Worm (Caenorhabditis elegans) whole organism, L4 larva: Measurements from ENCODE around the gene T03G6.7.

Experiments
- D1046.2 ChIP-seq: fragments of 200-800 bp; sonication (Bioruptor generic); IDR thresholded peaks from 2 replicates; pipeline ENCODE4 v1.3.6; 2022; ENCODE audit warnings: missing genetic modification characterization, missing compliant biosample characterization
- F26F4.8 ChIP-seq: fragments of 200-800 bp; sonication (Bioruptor generic); conservative IDR thresholded peaks from 2 replicates; pipeline ENCODE4 v1.3.6; 2022; ENCODE audit warnings: missing genetic modification characterization, missing compliant biosample characterization
- Y105C5A.15 ChIP-seq: fragments of 200-800 bp; sonication (Bioruptor generic); IDR thresholded peaks from 2 replicates; pipeline ENCODE4 v1.3.6; 2022; ENCODE audit warnings: missing genetic modification characterization, missing compliant biosample characterization
- Y48G9A.11 ChIP-seq: fragments of 200-800 bp; sonication (Bioruptor generic); IDR thresholded peaks from 2 replicates; pipeline ENCODE4 v1.3.6; 2022; ENCODE audit warnings: missing genetic modification reagents, missing genetic modification characterization, missing compliant biosample characterization
- aha-1 ChIP-seq: fragments of 150-350 bp; peaks from one replicate; lab custom pipeline; 2014; ENCODE audit warnings: missing biosample characterization, missing genetic modification characterization
- arid-1 ChIP-seq: fragments of 200-800 bp; sonication (Bioruptor generic); conservative IDR thresholded peaks from 2 replicates; pipeline ENCODE4 v1.3.6; 2022; ENCODE audit warnings: missing genetic modification reagents, missing genetic modification characterization, missing compliant biosample characterization
- attf-4 ChIP-seq: sonication (generic microtip); optimal IDR thresholded peaks from 3 replicates; lab custom pipeline; 2017; ENCODE audit warnings: missing biosample characterization, missing genetic modification characterization
- ceh-20 ChIP-seq: fragments of 200-800 bp; sonication (Bioruptor generic); IDR thresholded peaks from 2 replicates; pipeline ENCODE4 v1.3.6; 2022; ENCODE audit warnings: missing genetic modification reagents, missing genetic modification characterization, missing compliant biosample characterization
- ceh-28 ChIP-seq: fragments of 150-350 bp; optimal IDR thresholded peaks from 2 replicates; lab custom pipeline; 2014; ENCODE audit warnings: missing biosample characterization, missing genetic modification reagents, missing genetic modification characterization
- ceh-62 ChIP-seq: sonication (generic microtip); optimal IDR thresholded peaks from 2 replicates; lab custom pipeline; 2017; ENCODE audit warnings: missing biosample characterization, missing genetic modification characterization
- ceh-82 ChIP-seq: sonication (generic microtip); optimal IDR thresholded peaks from 2 replicates; lab custom pipeline; 2017; ENCODE audit warnings: missing biosample characterization, missing genetic modification characterization
- ces-1 ChIP-seq: fragments of 150-350 bp; sonication (generic microtip); optimal IDR thresholded peaks from 4 replicates; lab custom pipeline; 2014; ENCODE audit warnings: missing biosample characterization, missing genetic modification reagents, missing genetic modification characterization
- duxl-1 ChIP-seq: sonication (generic microtip); optimal IDR thresholded peaks from 2 replicates; lab custom pipeline; 2016; ENCODE audit warnings: mild to moderate bottlenecking, missing genetic modification characterization, moderate library complexity, missing compliant biosample characterization; ENCODE audit not compliant: poor library complexity
- egl-43 ChIP-seq: fragments of 200-800 bp; sonication (Bioruptor generic); IDR thresholded peaks from 2 replicates; pipeline ENCODE4 v1.3.6; 2022; ENCODE audit warnings: missing genetic modification reagents, missing genetic modification characterization, missing compliant biosample characterization
- fkh-10 ChIP-seq: fragments of 150-350 bp; optimal IDR thresholded peaks from 2 replicates; lab custom pipeline; 2014; ENCODE audit warnings: missing biosample characterization, missing genetic modification reagents, missing genetic modification characterization
- hif-1 ChIP-seq, 2 experiments: sonication (generic microtip); optimal IDR thresholded peaks; 2 replicates each; lab custom pipeline; 2016 to 2017; ENCODE audit warnings: missing compliant biosample characterization in 2 of 2, missing genetic modification characterization in 2 of 2, missing genetic modification reagents in 2 of 2, missing genotype in 2 of 2, mild to moderate bottlenecking in 1 of 2
- hlh-11 ChIP-seq: fragments of 200-800 bp; sonication (Bioruptor generic); optimal IDR thresholded peaks from 2 replicates; lab custom pipeline; 2018; ENCODE audit warnings: mild to moderate bottlenecking, missing genetic modification characterization, missing compliant biosample characterization
- hlh-30 ChIP-seq: sonication (generic microtip); optimal IDR thresholded peaks from 2 replicates; lab custom pipeline; 2017; ENCODE audit warnings: antibody characterized with exemption, mild to moderate bottlenecking, missing genetic modification characterization, missing compliant biosample characterization; ENCODE audit not compliant: insufficient read depth
- hmg-1.1 ChIP-seq: fragments of 200-800 bp; sonication (Bioruptor generic); IDR thresholded peaks from 2 replicates; pipeline ENCODE4 v1.3.6; 2022; ENCODE audit warnings: missing genetic modification reagents, missing genetic modification characterization, missing compliant biosample characterization
- lin-29 ChIP-seq: fragments of 200-800 bp; sonication (Bioruptor generic); IDR thresholded peaks from 2 replicates; pipeline ENCODE4 v1.3.6; 2022; ENCODE audit warnings: missing genetic modification reagents, missing genetic modification characterization, missing compliant biosample characterization
- lir-3 ChIP-seq: sonication (generic microtip); optimal IDR thresholded peaks from 2 replicates; lab custom pipeline; 2016; ENCODE audit warnings: mild to moderate bottlenecking, missing genetic modification characterization, missing compliant biosample characterization
- mdt-29 ChIP-seq: fragments of 200-800 bp; sonication (Bioruptor generic); IDR thresholded peaks from 2 replicates; pipeline ENCODE4 v1.3.6; 2022; ENCODE audit warnings: missing genetic modification reagents, missing genetic modification characterization, missing compliant biosample characterization
- mes-2 ChIP-seq: sonication (generic microtip); optimal IDR thresholded peaks from 2 replicates; lab custom pipeline; 2016; ENCODE audit warnings: missing genotype, mild to moderate bottlenecking, missing genetic modification characterization, missing compliant biosample characterization; ENCODE audit not compliant: poor library complexity, severe bottlenecking
- mxl-2 ChIP-seq: fragments of 200-800 bp; sonication (Bioruptor generic); conservative IDR thresholded peaks from 2 replicates; pipeline ENCODE4 v1.3.6; 2022; ENCODE audit warnings: missing genetic modification reagents, missing genetic modification characterization, missing compliant biosample characterization
- nhr-10 ChIP-seq: fragments of 150-350 bp; optimal IDR thresholded peaks from 2 replicates; lab custom pipeline; 2014; ENCODE audit warnings: missing biosample characterization, missing genetic modification characterization
- nhr-102 ChIP-seq: sonication (generic microtip); optimal IDR thresholded peaks from 2 replicates; lab custom pipeline; 2016; ENCODE audit warnings: mild to moderate bottlenecking, missing genetic modification characterization, moderate library complexity, missing compliant biosample characterization
- nhr-25 ChIP-seq: sonication (generic microtip); optimal IDR thresholded peaks from 2 replicates; lab custom pipeline; 2017; ENCODE audit warnings: missing genetic modification characterization, mild to moderate bottlenecking, missing compliant biosample characterization, antibody characterized with exemption, moderate library complexity, borderline replicate concordance; ENCODE audit not compliant: insufficient read depth
- nhr-28 ChIP-seq: fragments of 150-350 bp; optimal IDR thresholded peaks from 2 replicates; lab custom pipeline; 2014; ENCODE audit warnings: missing biosample characterization, missing genetic modification characterization
- nhr-41 ChIP-seq: fragments of 200-800 bp; sonication (Bioruptor generic); IDR thresholded peaks from 2 replicates; pipeline ENCODE4 v1.3.6; 2022; ENCODE audit warnings: missing genetic modification reagents, missing genetic modification characterization, missing compliant biosample characterization
- nhr-42 ChIP-seq: fragments of 200-800 bp; sonication (Bioruptor generic); IDR thresholded peaks from 2 replicates; pipeline ENCODE4 v1.3.6; 2022; ENCODE audit warnings: missing genetic modification characterization, missing compliant biosample characterization
- nhr-76 ChIP-seq: fragments of 150-350 bp; optimal IDR thresholded peaks from 2 replicates; lab custom pipeline; 2014; ENCODE audit warnings: missing biosample characterization, missing genetic modification characterization
- pha-4 ChIP-seq, 2 experiments: fragments of 150-350 bp in 1 of 2; fragments of 200-800 bp in 1 of 2; sonication (Bioruptor generic) in 1 of 2; IDR thresholded peaks in 1 of 2; optimal IDR thresholded peaks in 1 of 2; 2 replicates each; pipeline versions ENCODE4 v1.3.6 to Lab custom; 2014 to 2022; ENCODE audit warnings: missing genetic modification characterization in 2 of 2, missing genetic modification reagents in 2 of 2, missing biosample characterization in 1 of 2, missing compliant biosample characterization in 1 of 2
- set-16 ChIP-seq: fragments of 200-800 bp; sonication (Bioruptor generic); IDR thresholded peaks from 2 replicates; pipeline ENCODE4 v1.3.6; 2022; ENCODE audit warnings: missing genetic modification reagents, missing genetic modification characterization, missing compliant biosample characterization
- snpc-1.2 ChIP-seq: fragments of 200-800 bp; sonication (Bioruptor generic); IDR thresholded peaks from 2 replicates; pipeline ENCODE4 v1.3.6; 2022; ENCODE audit warnings: missing genetic modification reagents, missing genetic modification characterization, missing compliant biosample characterization
- spr-1 ChIP-seq: sonication (generic microtip); optimal IDR thresholded peaks from 2 replicates; lab custom pipeline; 2016; ENCODE audit warnings: mild to moderate bottlenecking, missing genetic modification characterization, missing compliant biosample characterization
- unc-130 ChIP-seq: sonication (generic microtip); optimal IDR thresholded peaks from 2 replicates; lab custom pipeline; 2016; ENCODE audit warnings: missing genetic modification reagents, missing genetic modification characterization, missing compliant biosample characterization
- unc-39 ChIP-seq: sonication (generic microtip); optimal IDR thresholded peaks from 2 replicates; lab custom pipeline; 2017; ENCODE audit warnings: missing biosample characterization, missing genetic modification characterization
- unc-62 ChIP-seq, 3 experiments: fragments of 150-350 bp in 1 of 3; sonication (generic microtip); optimal IDR thresholded peaks in 2 of 3; peaks in 1 of 3; 1 replicate in 1 of 3; 2 replicates in 2 of 3; lab custom pipeline; 2014 to 2017; ENCODE audit warnings: missing biosample characterization in 3 of 3, missing genetic modification characterization in 3 of 3, missing genetic modification reagents in 3 of 3, missing genotype in 1 of 3
- ztf-11 ChIP-seq: fragments of 150-350 bp; optimal IDR thresholded peaks from 2 replicates; lab custom pipeline; 2014; ENCODE audit warnings: missing biosample characterization, missing genetic modification characterization

The T03G6.7 gene

ce11 chrX:2549322-2549721 is 44.5 kb upstream of the T03G6.7 start (continued):
- TF ChIP-seq nhr-10 (tag; lab: Kevin White, UChicago) (no peak), spr-1 (peak; percentile 66), mdt-29 (GFP tag; lab: Robert Waterston, UW) (0 out of 2 replicates have a peak, but pooled peaks have one; percentile 47), ceh-82 (tag; lab: Kevin White, UChicago) (no peak)

- TF ChIP-seq fkh-10 (GFP tag; lab: Kevin White, UChicago): peak; percentile 54
- TF ChIP-seq nhr-41 (GFP tag; lab: Robert Waterston, UW): no peak
- TF ChIP-seq hlh-30 (tag; lab: Kevin White, UChicago): peak; percentile 53
- no peak for TF ChIP-seq unc-62 (GFP tag; optimal IDR thresholded peaks at IDR 0.05 in 1 of 2; lab: Kevin White, UChicago)
- TF ChIP-seq unc-62 (tag; optimal IDR thresholded peaks at IDR 0.05; lab: Kevin White, UChicago): no peak
Observed at ce11 chrX:2550665-2551064, 43.2 kb upstream of the T03G6.7 start.

- TF ChIP-seq ceh-28 (tag; lab: Kevin White, UChicago) (no peak), F26F4.8 (GFP tag; lab: Robert Waterston, UW) (no peak), nhr-102 (tag; lab: Kevin White, UChicago) (no peak), nhr-25 (tag; lab: Kevin White, UChicago) (no peak), snpc-1.2 (GFP tag; lab: Robert Waterston, UW) (no peak), egl-43 (peak; percentile 26; the same call in 1 of the 2 replicates), pha-4 (GFP tag; IDR thresholded peaks at IDR 0.05; lab: Robert Waterston, UW) (no peak), pha-4 (tag; optimal IDR thresholded peaks at IDR 0.05; lab: Kevin White, UChicago) (no peak), nhr-42 (GFP tag; lab: Robert Waterston, UW) (no peak), ces-1 (GFP tag; lab: Kevin White, UChicago) (no peak), D1046.2 (no peak), set-16 (GFP tag; lab: Robert Waterston, UW) (peak; percentile 81), unc-62 (GFP tag; optimal IDR thresholded peaks at IDR 0.05 in 1 of 2; lab: Kevin White, UChicago) (no peak), unc-62 (tag; optimal IDR thresholded peaks at IDR 0.05; lab: Kevin White, UChicago) (no peak), hif-1 (tag; optimal IDR thresholded peaks at IDR 0.05; lab: Kevin White, UChicago) (no peak), arid-1 (no peak), ceh-62 (tag; lab: Kevin White, UChicago) (no peak), Y48G9A.11 (GFP tag; lab: Robert Waterston, UW) (0 out of 2 replicates have a peak, but pooled peaks have one; percentile 10), aha-1 (tag; lab: Kevin White, UChicago) (peak; percentile 18), unc-39 (tag; lab: Kevin White, UChicago) (no peak), Y105C5A.15 (GFP tag; lab: Robert Waterston, UW) (no peak), unc-130 (GFP tag; lab: Kevin White, UChicago) (no peak)
- TF ChIP-seq, all 104 proteins: peak for 4
Observed at ce11 chrX:2551450-2551849, 42.4 kb upstream of the T03G6.7 start.

ce11 chrX:2552210-2552674 is 41.6 kb upstream of the T03G6.7 start, which contains the start of gene aat-3:
Gene aat-3 (plus strand): TSS chrX:2552260.
- TF ChIP-seq ceh-20 (GFP tag; lab: Robert Waterston, UW) (no peak), hmg-1.1 (GFP tag; lab: Robert Waterston, UW) (0 out of 2 replicates have a peak, but pooled peaks have one; percentile 28), duxl-1 (tag; lab: Kevin White, UChicago) (no peak), mxl-2 (GFP tag; lab: Robert Waterston, UW) (no peak), hlh-30 (tag; lab: Kevin White, UChicago) (no peak), ceh-28 (tag; lab: Kevin White, UChicago) (no peak), ztf-11 (tag; lab: Kevin White, UChicago) (no peak), aha-1 (tag; lab: Kevin White, UChicago) (peak; percentile 64), lin-29 (GFP tag; lab: Robert Waterston, UW) (no peak), nhr-28 (peak; percentile 23), mes-2 (peak; percentile 5), nhr-76 (no peak), hlh-11 (tag; lab: Kevin White, UChicago) (peak; percentile 2), lir-3 (tag; lab: Kevin White, UChicago) (no peak), unc-62 (GFP tag; optimal IDR thresholded peaks at IDR 0.05 in 1 of 2; lab: Kevin White, UChicago) (peak in 1 of 2 experiments; percentile 69), unc-62 (tag; optimal IDR thresholded peaks at IDR 0.05; lab: Kevin White, UChicago) (no peak), attf-4 (no peak)
